Worm (Caenorhabditis elegans) whole organism, late embryonic: ENCODE results near the gene F55E10.2.

Experiments
- C08G9.2 ChIP-seq: sonication (generic microtip); optimal IDR thresholded peaks from 2 replicates; lab custom pipeline; 2016; ENCODE audit warnings: mild to moderate bottlenecking, missing genetic modification characterization, moderate library complexity, missing compliant biosample characterization
- C38D4.7 ChIP-seq: fragments of 200-800 bp; sonication (Bioruptor generic); optimal IDR thresholded peaks from 2 replicates; lab custom pipeline; 2018; ENCODE audit warnings: mild to moderate bottlenecking, missing genetic modification characterization, moderate library complexity, missing compliant biosample characterization
- F13H6.1 ChIP-seq: sonication (generic microtip); optimal IDR thresholded peaks from 2 replicates; lab custom pipeline; 2016; ENCODE audit warnings: missing genetic modification characterization, missing compliant biosample characterization
- K02D7.2 ChIP-seq: sonication (generic microtip); optimal IDR thresholded peaks from 2 replicates; lab custom pipeline; 2017; ENCODE audit warnings: mild to moderate bottlenecking, missing genetic modification characterization, missing compliant biosample characterization
- K09A11.1 ChIP-seq: sonication (generic microtip); optimal IDR thresholded peaks from 2 replicates; lab custom pipeline; 2017; ENCODE audit warnings: antibody characterized with exemption, mild to moderate bottlenecking, missing genetic modification characterization, missing compliant biosample characterization; ENCODE audit not compliant: insufficient read depth
- T23F11.4 ChIP-seq: fragments of 200-800 bp; sonication (Bioruptor generic); optimal IDR thresholded peaks from 2 replicates; lab custom pipeline; 2018; ENCODE audit warnings: mild to moderate bottlenecking, missing genetic modification characterization, missing compliant biosample characterization
- Y22D7AL.16 ChIP-seq: sonication (generic microtip); optimal IDR thresholded peaks from 2 replicates; lab custom pipeline; 2016; ENCODE audit warnings: missing genetic modification characterization, missing compliant biosample characterization
- ahr-1 ChIP-seq: sonication (generic microtip); optimal IDR thresholded peaks from 2 replicates; lab custom pipeline; 2016; ENCODE audit warnings: missing genetic modification characterization, missing compliant biosample characterization
- ama-1 ChIP-seq: fragments of 150-350 bp; optimal IDR thresholded peaks from 2 replicates; lab custom pipeline; 2014
- ceh-14 ChIP-seq: sonication (generic microtip); optimal IDR thresholded peaks from 2 replicates; lab custom pipeline; 2016; ENCODE audit warnings: missing genotype, missing genetic modification characterization, missing compliant biosample characterization
- ceh-18 ChIP-seq: sonication (generic microtip); optimal IDR thresholded peaks from 2 replicates; lab custom pipeline; 2016; ENCODE audit warnings: missing genetic modification characterization, missing compliant biosample characterization
- ceh-24 ChIP-seq: sonication (generic microtip); optimal IDR thresholded peaks from 2 replicates; lab custom pipeline; 2016; ENCODE audit warnings: mild to moderate bottlenecking, missing genetic modification characterization, missing compliant biosample characterization
- ceh-30 ChIP-seq: fragments of 150-350 bp; optimal IDR thresholded peaks from 2 replicates; lab custom pipeline; 2014; ENCODE audit warnings: missing biosample characterization, missing genetic modification characterization
- ceh-31 ChIP-seq: sonication (generic microtip); optimal IDR thresholded peaks from 2 replicates; lab custom pipeline; 2016; ENCODE audit warnings: missing genetic modification characterization, missing compliant biosample characterization
- ceh-34 ChIP-seq: sonication (generic microtip); optimal IDR thresholded peaks from 2 replicates; lab custom pipeline; 2016; ENCODE audit warnings: mild to moderate bottlenecking, missing genetic modification characterization, missing compliant biosample characterization
- ceh-45 ChIP-seq: fragments of 200-800 bp; sonication (Bioruptor generic); IDR thresholded peaks from 2 replicates; pipeline ENCODE4 v1.3.6; 2022; ENCODE audit warnings: missing genetic modification reagents, missing genetic modification characterization, missing compliant biosample characterization
- ceh-9 ChIP-seq: sonication (generic microtip); optimal IDR thresholded peaks from 2 replicates; lab custom pipeline; 2016; ENCODE audit warnings: mild to moderate bottlenecking, missing genetic modification characterization, inconsistent platforms, missing compliant biosample characterization
- che-1 ChIP-seq: sonication (generic microtip); optimal IDR thresholded peaks from 2 replicates; lab custom pipeline; 2016; ENCODE audit warnings: mild to moderate bottlenecking, missing genetic modification characterization, missing compliant biosample characterization
- elt-2 ChIP-seq: sonication (generic microtip); optimal IDR thresholded peaks from 2 replicates; lab custom pipeline; 2016; ENCODE audit warnings: missing genetic modification reagents, missing genetic modification characterization, missing compliant biosample characterization
- elt-4 ChIP-seq: sonication (generic microtip); optimal IDR thresholded peaks from 2 replicates; lab custom pipeline; 2016; ENCODE audit warnings: missing genetic modification characterization, missing compliant biosample characterization
- ets-4 ChIP-seq: sonication (generic microtip); optimal IDR thresholded peaks from 2 replicates; lab custom pipeline; 2016; ENCODE audit warnings: missing genetic modification characterization, missing compliant biosample characterization
- eyg-1 ChIP-seq: sonication (generic microtip); optimal IDR thresholded peaks from 2 replicates; lab custom pipeline; 2016; ENCODE audit warnings: missing genotype, missing genetic modification characterization, missing compliant biosample characterization
- fax-1 ChIP-seq: sonication (generic microtip); optimal IDR thresholded peaks from 2 replicates; lab custom pipeline; 2016; ENCODE audit warnings: missing genotype, missing genetic modification characterization, missing compliant biosample characterization
- fkh-10 ChIP-seq: fragments of 150-350 bp; optimal IDR thresholded peaks from 2 replicates; lab custom pipeline; 2014; ENCODE audit warnings: missing biosample characterization, missing genetic modification reagents, missing genetic modification characterization
- gmeb-2 ChIP-seq: sonication (generic microtip); optimal IDR thresholded peaks from 2 replicates; lab custom pipeline; 2016; ENCODE audit warnings: missing genetic modification characterization, inconsistent platforms, missing compliant biosample characterization
- hlh-13 ChIP-seq: fragments of 200-800 bp; sonication (Bioruptor generic); optimal IDR thresholded peaks from 2 replicates; lab custom pipeline; 2018; ENCODE audit warnings: mild to moderate bottlenecking, missing genetic modification characterization, missing compliant biosample characterization
- hlh-15 ChIP-seq: sonication (generic microtip); optimal IDR thresholded peaks from 2 replicates; lab custom pipeline; 2016; ENCODE audit warnings: missing genetic modification characterization, missing compliant biosample characterization
- hlh-8 ChIP-seq: sonication (generic microtip); optimal IDR thresholded peaks from 2 replicates; lab custom pipeline; 2016; ENCODE audit warnings: missing genotype, missing genetic modification characterization, missing compliant biosample characterization
- lim-6 ChIP-seq: sonication (generic microtip); optimal IDR thresholded peaks from 2 replicates; lab custom pipeline; 2016; ENCODE audit warnings: missing genetic modification characterization, missing compliant biosample characterization
- madf-2 ChIP-seq: sonication (generic microtip); optimal IDR thresholded peaks from 2 replicates; lab custom pipeline; 2017; ENCODE audit warnings: missing genetic modification characterization, missing compliant biosample characterization
- mec-3 ChIP-seq: sonication (generic microtip); optimal IDR thresholded peaks from 2 replicates; lab custom pipeline; 2016; ENCODE audit warnings: borderline replicate concordance, missing genetic modification characterization, missing compliant biosample characterization
- nfya-1 ChIP-seq: sonication (generic microtip); optimal IDR thresholded peaks from 2 replicates; lab custom pipeline; 2017; ENCODE audit warnings: missing genetic modification characterization, mild to moderate bottlenecking, missing compliant biosample characterization, antibody characterized with exemption, moderate library complexity
- nhr-11 ChIP-seq: fragments of 150-350 bp; optimal IDR thresholded peaks from 2 replicates; lab custom pipeline; 2014; ENCODE audit warnings: missing biosample characterization, missing genetic modification characterization
- nhr-232 ChIP-seq: sonication (generic microtip); optimal IDR thresholded peaks from 2 replicates; lab custom pipeline; 2016; ENCODE audit warnings: missing genetic modification characterization, missing compliant biosample characterization
- npax-4 ChIP-seq: sonication (generic microtip); optimal IDR thresholded peaks from 2 replicates; lab custom pipeline; 2016; ENCODE audit warnings: missing genetic modification characterization, missing compliant biosample characterization
- odd-2 ChIP-seq: sonication (generic microtip); optimal IDR thresholded peaks from 2 replicates; lab custom pipeline; 2017; ENCODE audit warnings: antibody characterized with exemption, mild to moderate bottlenecking, missing genetic modification characterization, missing compliant biosample characterization
- pag-3 ChIP-seq: sonication (generic microtip); optimal IDR thresholded peaks from 2 replicates; lab custom pipeline; 2016; ENCODE audit warnings: missing compliant biosample characterization, missing genetic modification characterization, borderline replicate concordance
- pat-9 ChIP-seq: fragments of 200-800 bp; sonication (Bioruptor generic); optimal IDR thresholded peaks from 2 replicates; lab custom pipeline; 2018; ENCODE audit warnings: mild to moderate bottlenecking, missing genetic modification characterization, moderate library complexity, missing compliant biosample characterization
- pha-2 ChIP-seq: sonication (generic microtip); optimal IDR thresholded peaks from 2 replicates; lab custom pipeline; 2017; ENCODE audit warnings: mild to moderate bottlenecking, missing genetic modification characterization, missing compliant biosample characterization
- pqm-1 ChIP-seq: sonication (generic microtip); optimal IDR thresholded peaks from 2 replicates; lab custom pipeline; 2016; ENCODE audit warnings: missing genetic modification characterization, missing compliant biosample characterization
- ref-2 ChIP-seq: sonication (generic microtip); optimal IDR thresholded peaks from 2 replicates; lab custom pipeline; 2016; ENCODE audit warnings: missing genetic modification characterization, missing compliant biosample characterization
- rnt-1 ChIP-seq: sonication (generic microtip); optimal IDR thresholded peaks from 2 replicates; lab custom pipeline; 2016; ENCODE audit warnings: missing genetic modification characterization, missing compliant biosample characterization
- sdc-2 ChIP-seq: sonication (generic microtip); optimal IDR thresholded peaks from 2 replicates; lab custom pipeline; 2016; ENCODE audit warnings: missing genotype, missing genetic modification characterization, missing compliant biosample characterization
- sox-4 ChIP-seq: sonication (generic microtip); optimal IDR thresholded peaks from 2 replicates; lab custom pipeline; 2017; ENCODE audit warnings: mild to moderate bottlenecking, missing genetic modification characterization, inconsistent platforms, missing compliant biosample characterization
- tbx-2 ChIP-seq: sonication (generic microtip); optimal IDR thresholded peaks from 2 replicates; lab custom pipeline; 2016; ENCODE audit warnings: missing genetic modification characterization, missing compliant biosample characterization
- tbx-7 ChIP-seq: sonication (generic microtip); optimal IDR thresholded peaks from 2 replicates; lab custom pipeline; 2016; ENCODE audit warnings: missing genotype, missing genetic modification characterization, missing compliant biosample characterization
- unc-3 ChIP-seq, 2 experiments: fragments of 200-800 bp in 1 of 2; sonication (Bioruptor generic) in 1 of 2; sonication (generic microtip) in 1 of 2; conservative IDR thresholded peaks in 1 of 2; optimal IDR thresholded peaks in 1 of 2; 2 replicates each; pipeline versions ENCODE4 v1.3.6 to Lab custom; 2016 to 2022; ENCODE audit warnings: missing compliant biosample characterization in 2 of 2, missing genetic modification characterization in 2 of 2, missing genetic modification reagents in 1 of 2
- unc-42 ChIP-seq: sonication (generic microtip); optimal IDR thresholded peaks from 2 replicates; lab custom pipeline; 2016; ENCODE audit warnings: missing genotype, missing genetic modification characterization, missing compliant biosample characterization
- ztf-16 ChIP-seq: sonication (generic microtip); optimal IDR thresholded peaks from 2 replicates; lab custom pipeline; 2017; ENCODE audit warnings: missing genetic modification characterization, missing compliant biosample characterization

The F55E10.2 gene

DNA sequence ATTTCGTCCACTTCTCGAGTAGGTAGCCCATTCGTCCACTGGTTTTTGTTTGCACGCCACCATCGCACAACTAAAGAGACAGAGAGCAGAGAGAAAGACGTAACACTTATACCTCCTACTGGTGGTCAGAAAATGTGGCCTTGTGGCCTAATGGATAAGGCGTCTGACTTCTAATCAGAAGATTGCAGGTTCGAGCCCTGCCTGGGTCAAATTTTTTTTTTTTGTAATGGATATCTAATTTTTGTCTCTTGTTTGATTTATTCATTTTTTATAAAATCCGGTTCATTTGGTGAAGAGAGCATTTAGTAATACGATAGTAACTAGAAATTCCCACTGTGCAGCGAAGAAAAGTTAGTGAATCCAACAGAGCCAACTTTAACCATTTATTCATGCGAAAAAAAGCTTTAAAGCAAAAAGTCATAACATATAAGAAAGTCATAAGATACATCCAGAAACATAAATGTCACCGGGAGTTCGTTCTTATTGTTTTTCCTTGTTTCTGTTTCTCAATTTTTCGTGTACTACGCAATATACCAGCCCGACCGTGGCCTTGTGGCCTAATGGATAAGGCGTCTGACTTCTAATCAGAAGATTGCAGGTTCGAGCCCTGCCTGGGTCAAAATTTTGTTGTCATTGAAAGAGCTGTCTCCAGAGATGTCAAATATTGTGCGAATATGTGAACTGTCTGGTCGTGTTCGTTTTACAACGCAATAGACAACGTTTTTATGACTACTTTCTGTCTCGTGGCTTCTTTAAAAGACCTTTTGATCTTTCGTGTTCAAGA lies 45.8 kb downstream of the F55E10.2 start (continued):
- TF ChIP-seq ceh-9 (tag; lab: Kevin White, UChicago) (no peak), elt-2 (tag; lab: Kevin White, UChicago) (peak; percentile 86), nfya-1 (tag; lab: Kevin White, UChicago) (peak; percentile 53), che-1 (peak; percentile 77), mec-3 (tag; lab: Kevin White, UChicago) (no peak), fax-1 (peak; percentile 64), T23F11.4 (GFP tag; lab: Kevin White, UChicago) (peak; percentile 46), elt-4 (tag; lab: Kevin White, UChicago) (no peak), eyg-1 (tag; lab: Kevin White, UChicago) (peak; percentile 53), ceh-24 (tag; lab: Kevin White, UChicago) (peak; percentile 34), hlh-13 (GFP tag; lab: Kevin White, UChicago) (peak; percentile 50), ceh-31 (tag; lab: Kevin White, UChicago) (peak; percentile 63), C38D4.7 (GFP tag; lab: Kevin White, UChicago) (peak; percentile 72), sdc-2 (tag; lab: Kevin White, UChicago) (peak; percentile 76), pha-2 (tag; lab: Kevin White, UChicago) (peak; percentile 74), ceh-34 (tag; lab: Kevin White, UChicago) (peak; percentile 72), F13H6.1 (tag; lab: Kevin White, UChicago) (no peak), ztf-16 (peak; percentile 71), madf-2 (tag; lab: Kevin White, UChicago) (peak; percentile 57), ahr-1 (tag; lab: Kevin White, UChicago) (peak; percentile 44), K02D7.2 (peak; percentile 33), pag-3 (tag; lab: Kevin White, UChicago) (no peak), unc-42 (tag; lab: Kevin White, UChicago) (peak; percentile 39), sox-4 (tag; lab: Kevin White, UChicago) (peak; percentile 52), odd-2 (tag; lab: Kevin White, UChicago) (no peak), fkh-10 (no peak), rnt-1 (peak; percentile 42), ceh-45 (no peak), hlh-15 (tag; lab: Kevin White, UChicago) (peak; percentile 4), hlh-8 (tag; lab: Kevin White, UChicago) (peak; percentile 62), ceh-30 (tag; lab: Kevin White, UChicago) (no peak), ets-4 (tag; lab: Kevin White, UChicago) (no peak), npax-4 (tag; lab: Kevin White, UChicago) (peak; percentile 25), gmeb-2 (peak; percentile 62), K09A11.1 (tag; lab: Kevin White, UChicago) (peak; percentile 53), ceh-14 (tag; lab: Kevin White, UChicago) (peak; percentile 77), pqm-1 (tag; lab: Kevin White, UChicago) (no peak), lim-6 (tag; lab: Kevin White, UChicago) (peak; percentile 38), Y22D7AL.16 (peak; percentile 31), unc-3 (GFP tag; conservative IDR thresholded peaks at IDR 0.05; lab: Robert Waterston, UW) (peak; percentile 73), unc-3 (tag; optimal IDR thresholded peaks at IDR 0.05; lab: Kevin White, UChicago) (peak; percentile 69), pat-9 (tag; lab: Kevin White, UChicago) (peak; percentile 68), C08G9.2 (tag; lab: Kevin White, UChicago) (peak; percentile 70), nhr-232 (tag; lab: Kevin White, UChicago) (peak; percentile 74), ref-2 (tag; lab: Kevin White, UChicago) (peak; percentile 70), ama-1 (lab: Kevin White, UChicago) (no peak), tbx-7 (tag; lab: Kevin White, UChicago) (no peak), tbx-2 (tag; lab: Kevin White, UChicago) (peak; percentile 69), ceh-18 (tag; lab: Kevin White, UChicago) (peak; percentile 60), nhr-11 (no peak)
